Fruit fly (Drosophila melanogaster) whole organism, embryonic: Measurements from ENCODE around the gene CG9483.
A peak's percentile ranks its signal among the peaks of the same experiment; 100 is the strongest.

Experiments used
- Aef1 ChIP-seq: fragments of 200-800 bp; sonication (Bioruptor generic); IDR thresholded peaks from 3 replicates; pipeline ENCODE4 v1.3.6; 2022; ENCODE audit warnings: missing biosample characterization, missing genetic modification characterization
- Antp ChIP-seq: fragments of 200-800 bp; sonication (Bioruptor generic); optimal IDR thresholded peaks from 3 replicates; lab custom pipeline; 2016; ENCODE audit warnings: missing biosample characterization, missing genetic modification characterization
- C15 ChIP-seq: fragments of 200-800 bp; sonication (Bioruptor generic); IDR thresholded peaks from 3 replicates; pipeline ENCODE4 v1.3.6; 2022; ENCODE audit warnings: missing biosample characterization, missing genetic modification characterization
- CG10321 ChIP-seq: fragments of 200-800 bp; sonication (Bioruptor generic); IDR thresholded peaks from 2 replicates; pipeline ENCODE4 v1.3.6; 2022; ENCODE audit warnings: missing biosample characterization, missing genetic modification characterization
- CG11723 ChIP-seq: fragments of 200-800 bp; sonication (Bioruptor generic); optimal IDR thresholded peaks from 2 replicates; lab custom pipeline; 2017; ENCODE audit warnings: missing biosample characterization, mild to moderate bottlenecking, missing genetic modification characterization
- CG13775 ChIP-seq: fragments of 200-800 bp; sonication (Bioruptor generic); optimal IDR thresholded peaks from 3 replicates; lab custom pipeline; 2017; ENCODE audit warnings: missing biosample characterization, mild to moderate bottlenecking, missing genetic modification characterization
- CG30403 ChIP-seq: fragments of 200-800 bp; sonication (Bioruptor generic); optimal IDR thresholded peaks from 3 replicates; lab custom pipeline; 2016; ENCODE audit warnings: missing biosample characterization, missing genetic modification characterization
- CG6254 ChIP-seq: fragments of 200-800 bp; sonication (Bioruptor generic); optimal IDR thresholded peaks from 3 replicates; lab custom pipeline; 2017; ENCODE audit warnings: mild to moderate bottlenecking, missing biosample characterization, missing genetic modification reagents, missing genetic modification characterization
- CG6272 ChIP-seq: fragments of 200-800 bp; sonication (Bioruptor generic); IDR thresholded peaks from 2 replicates; pipeline ENCODE4 v1.3.6; 2022; ENCODE audit warnings: missing biosample characterization, missing genetic modification characterization
- CG6791 ChIP-seq: fragments of 200-800 bp; sonication (Bioruptor generic); IDR thresholded peaks from 3 replicates; pipeline ENCODE4 v1.3.6; 2022; ENCODE audit warnings: missing biosample characterization, missing genetic modification characterization; ENCODE audit not compliant: partially characterized antibody
- CG7357 ChIP-seq: fragments of 200-800 bp; sonication (Bioruptor generic); IDR thresholded peaks from 3 replicates; pipeline ENCODE4 v1.3.6; 2022; ENCODE audit warnings: missing biosample characterization, missing genetic modification characterization
- CoRest ChIP-seq: fragments of 200-800 bp; sonication (Bioruptor generic); optimal IDR thresholded peaks from 3 replicates; lab custom pipeline; 2018; ENCODE audit warnings: missing biosample characterization, mild to moderate bottlenecking, missing genetic modification characterization, moderate library complexity
- Deaf1 ChIP-seq: fragments of 200-800 bp; optimal IDR thresholded peaks from 3 replicates; lab custom pipeline; 2019; ENCODE audit warnings: missing biosample characterization, mild to moderate bottlenecking, missing genetic modification characterization, moderate library complexity
- Dek ChIP-seq: fragments of 200-800 bp; sonication (Bioruptor generic); optimal IDR thresholded peaks from 3 replicates; lab custom pipeline; 2019; ENCODE audit warnings: missing biosample characterization, mild to moderate bottlenecking, missing genetic modification characterization, moderate library complexity
- Fer3 ChIP-seq: fragments of 200-800 bp; sonication (Bioruptor generic); optimal IDR thresholded peaks from 2 replicates; lab custom pipeline; 2018; ENCODE audit warnings: missing biosample characterization, mild to moderate bottlenecking, missing genetic modification characterization, moderate library complexity
- MBD-R2 ChIP-seq: fragments of 200-800 bp; sonication (Bioruptor generic); IDR thresholded peaks from 2 replicates; pipeline ENCODE4 v1.3.6; 2022; ENCODE audit warnings: missing biosample characterization, missing genetic modification characterization
- Med ChIP-seq: fragments of 200-800 bp; sonication (Bioruptor generic); peaks from one replicate; lab custom pipeline; 2016; ENCODE audit warnings: missing biosample characterization, missing genetic modification characterization, mild to moderate bottlenecking, inconsistent platforms, moderate library complexity
- Nf-YB ChIP-seq: fragments of 200-800 bp; sonication (Bioruptor generic); optimal IDR thresholded peaks from 3 replicates; lab custom pipeline; 2019; ENCODE audit warnings: missing biosample characterization, mild to moderate bottlenecking, missing genetic modification characterization, moderate library complexity
- Nf-YC ChIP-seq: fragments of 200-800 bp; optimal IDR thresholded peaks from 3 replicates; lab custom pipeline; 2019; ENCODE audit warnings: missing biosample characterization, mild to moderate bottlenecking, missing genetic modification characterization, moderate library complexity
- Oaz ChIP-seq: fragments of 200-800 bp; sonication (Bioruptor generic); IDR thresholded peaks from 2 replicates; pipeline ENCODE4 v1.3.6; 2022; ENCODE audit warnings: missing biosample characterization, missing genetic modification characterization
- Rfx ChIP-seq: fragments of 200-800 bp; sonication (Bioruptor generic); IDR thresholded peaks from 2 replicates; pipeline ENCODE4 v1.3.6; 2022; ENCODE audit warnings: missing biosample characterization, missing genetic modification characterization
- Spps ChIP-seq: fragments of 200-800 bp; sonication (Bioruptor generic); optimal IDR thresholded peaks from 2 replicates; lab custom pipeline; 2018; ENCODE audit warnings: missing biosample characterization, mild to moderate bottlenecking, missing genetic modification characterization
- ara ChIP-seq: fragments of 200-800 bp; sonication (Bioruptor generic); IDR thresholded peaks from 2 replicates; pipeline ENCODE4 v1.3.6; 2022; ENCODE audit warnings: missing biosample characterization, missing genetic modification characterization
- disco-r ChIP-seq: fragments of 200-800 bp; sonication (Bioruptor generic); optimal IDR thresholded peaks from 2 replicates; lab custom pipeline; 2016; ENCODE audit warnings: missing biosample characterization, missing genetic modification characterization
- dm ChIP-seq: fragments of 200-800 bp; sonication (Bioruptor generic); optimal IDR thresholded peaks from 3 replicates; lab custom pipeline; 2016; ENCODE audit warnings: missing biosample characterization, missing genetic modification characterization
- dmrt99B ChIP-seq: fragments of 200-800 bp; sonication (Bioruptor generic); optimal IDR thresholded peaks from 2 replicates; lab custom pipeline; 2018; ENCODE audit warnings: missing biosample characterization, mild to moderate bottlenecking, missing genetic modification characterization, moderate library complexity
- fd3F ChIP-seq: fragments of 200-800 bp; sonication (Bioruptor generic); optimal IDR thresholded peaks from 2 replicates; lab custom pipeline; 2018; ENCODE audit warnings: missing biosample characterization, mild to moderate bottlenecking, missing genetic modification characterization, moderate library complexity
- ftz-f1 ChIP-seq: fragments of 200-800 bp; sonication (Bioruptor generic); optimal IDR thresholded peaks from 2 replicates; lab custom pipeline; 2016; ENCODE audit warnings: missing biosample characterization, missing genetic modification characterization
- gsb-n ChIP-seq: fragments of 200-800 bp; sonication (Bioruptor generic); optimal IDR thresholded peaks from 3 replicates; lab custom pipeline; 2018; ENCODE audit warnings: missing biosample characterization, mild to moderate bottlenecking, missing genetic modification characterization
- jigr1 ChIP-seq: fragments of 200-800 bp; sonication (Bioruptor generic); IDR thresholded peaks from 3 replicates; pipeline ENCODE4 v1.3.6; 2022; ENCODE audit warnings: missing biosample characterization, missing genetic modification characterization
- kni ChIP-seq: fragments of 200-800 bp; sonication (Bioruptor generic); optimal IDR thresholded peaks from 3 replicates; lab custom pipeline; 2017; ENCODE audit warnings: mild to moderate bottlenecking, missing biosample characterization, missing genetic modification reagents, missing genetic modification characterization
- knrl ChIP-seq: fragments of 200-800 bp; sonication (Bioruptor generic); IDR thresholded peaks from 3 replicates; pipeline ENCODE4 v1.3.6; 2022; ENCODE audit warnings: missing biosample characterization, missing genetic modification characterization; ENCODE audit not compliant: partially characterized antibody
- phol ChIP-seq: fragments of 200-800 bp; sonication (Bioruptor generic); optimal IDR thresholded peaks from 3 replicates; lab custom pipeline; 2018; ENCODE audit warnings: missing biosample characterization, mild to moderate bottlenecking, missing genetic modification characterization, moderate library complexity
- pita ChIP-seq: fragments of 200-800 bp; sonication (Bioruptor generic); optimal IDR thresholded peaks from 2 replicates; lab custom pipeline; 2017; ENCODE audit warnings: missing biosample characterization, mild to moderate bottlenecking, missing genetic modification characterization
- prd ChIP-seq, 3 experiments: fragments of >200 bp in 2 of 3; fragments of 200-800 bp in 1 of 3; sonication (Bioruptor generic) in 1 of 3; optimal IDR thresholded peaks in 2 of 3; IDR thresholded peaks in 1 of 3; 2 replicates in 2 of 3; 3 replicates in 1 of 3; pipeline versions ENCODE4 v1.3.6 to Lab custom; 2017 to 2022; ENCODE audit warnings: missing biosample characterization in 1 of 3, missing genetic modification characterization in 1 of 3
- pros ChIP-seq: fragments of 200-800 bp; sonication (Bioruptor generic); optimal IDR thresholded peaks from 3 replicates; lab custom pipeline; 2019; ENCODE audit warnings: missing biosample characterization, mild to moderate bottlenecking, missing genetic modification characterization, moderate library complexity
- row ChIP-seq: fragments of 200-800 bp; sonication (Bioruptor generic); IDR thresholded peaks from 3 replicates; pipeline ENCODE4 v1.3.6; 2022; ENCODE audit warnings: missing biosample characterization, missing genetic modification characterization
- sd ChIP-seq: fragments of 200-800 bp; sonication (Bioruptor generic); optimal IDR thresholded peaks from 3 replicates; lab custom pipeline; 2018; ENCODE audit warnings: missing biosample characterization, mild to moderate bottlenecking, missing genetic modification characterization, moderate library complexity
- tup ChIP-seq: fragments of 200-800 bp; sonication (Bioruptor generic); optimal IDR thresholded peaks from 2 replicates; lab custom pipeline; 2016; ENCODE audit warnings: missing biosample characterization, mild to moderate bottlenecking, missing genetic modification characterization, moderate library complexity
- usp ChIP-seq: fragments of >200 bp; optimal IDR thresholded peaks from 2 replicates; lab custom pipeline; 2017; ENCODE audit warnings: missing biosample characterization, missing genetic modification characterization
- wek ChIP-seq: fragments of 200-800 bp; sonication (Bioruptor generic); optimal IDR thresholded peaks from 3 replicates; lab custom pipeline; 2018; ENCODE audit warnings: missing biosample characterization, mild to moderate bottlenecking, missing genetic modification characterization, moderate library complexity
- zfh2 ChIP-seq: fragments of 200-800 bp; sonication (Bioruptor generic); optimal IDR thresholded peaks from 2 replicates; lab custom pipeline; 2016; ENCODE audit warnings: missing biosample characterization, missing genetic modification characterization

The CG9483 gene

dm6 chr2L:8842262-8842561 is 24.4 kb upstream of the CG9483 start (continued):
- TF ChIP-seq CG10321 (GFP tag; lab: Robert Waterston, UW) (no peak), row (GFP tag; lab: Robert Waterston, UW) (0 out of 3 replicates have a peak, but pooled peaks have one; percentile 14), wek (GFP tag; lab: Kevin White, UChicago) (no peak), dm (GFP tag; lab: Kevin White, UChicago) (no peak), jigr1 (GFP tag; lab: Robert Waterston, UW) (no peak), pita (GFP tag; lab: Kevin White, UChicago) (no peak), MBD-R2 (no peak), CG7357 (GFP tag; lab: Robert Waterston, UW) (no peak), Rfx (GFP tag; lab: Robert Waterston, UW) (no peak), ftz-f1 (GFP tag; lab: Kevin White, UChicago) (no peak), CG13775 (GFP tag; lab: Kevin White, UChicago) (no peak), C15 (GFP tag; lab: Robert Waterston, UW) (no peak), phol (tag; lab: Kevin White, UChicago) (peak; percentile 54), fd3F (GFP tag; lab: Kevin White, UChicago) (no peak), Dek (tag; lab: Kevin White, UChicago) (no peak), sd (tag; lab: Kevin White, UChicago) (no peak), tup (GFP tag; lab: Kevin White, UChicago) (no peak), disco-r (GFP tag; lab: Kevin White, UChicago) (no peak), Fer3 (tag; lab: Kevin White, UChicago) (no peak), Spps (tag; lab: Kevin White, UChicago) (no peak), CG6272 (no peak), Oaz (GFP tag; lab: Robert Waterston, UW) (no peak), knrl (GFP tag; lab: Robert Waterston, UW) (no peak), zfh2 (GFP tag; lab: Kevin White, UChicago) (no peak), CoRest (tag; lab: Kevin White, UChicago) (no peak)

- peak; percentile 59 for TF ChIP-seq pros (GFP tag; lab: Kevin White, UChicago)
- TF ChIP-seq Antp (GFP tag; lab: Kevin White, UChicago) = no peak
- TF ChIP-seq prd (optimal IDR thresholded peaks at IDR 0.05; lab: Kevin White, UChicago) = no peak
- 0 out of 3 replicates have a peak, but pooled peaks have one; percentile 15 for TF ChIP-seq prd (GFP tag; IDR thresholded peaks at IDR 0.05; lab: Robert Waterston, UW)
- peak; percentile 3 for TF ChIP-seq dmrt99B (tag; lab: Kevin White, UChicago)
- no peak for TF ChIP-seq Aef1 (GFP tag; lab: Robert Waterston, UW)
- peak; percentile 98 for TF ChIP-seq gsb-n (tag; lab: Kevin White, UChicago)
- TF ChIP-seq usp = no peak
- TF ChIP-seq CG30403 (GFP tag; lab: Kevin White, UChicago) = no peak
- TF ChIP-seq kni = peak; percentile 43
- no peak for TF ChIP-seq ara (GFP tag; lab: Robert Waterston, UW)
- no peak for TF ChIP-seq Rfx (GFP tag; lab: Robert Waterston, UW)
These were observed 23.0 kb upstream of the CG9483 start for dm6 chr2L:8843593-8843992.

dm6 chr2L:8844693-8845092 is 21.9 kb upstream of the CG9483 start:
- peak; percentile 63 for TF ChIP-seq Nf-YB (GFP tag; lab: Kevin White, UChicago)
- no peak for TF ChIP-seq CG11723 (GFP tag; lab: Kevin White, UChicago)
- peak; percentile 62 for TF ChIP-seq Nf-YC
- peak; percentile 20 for TF ChIP-seq gsb-n (tag; lab: Kevin White, UChicago)
- no peak for TF ChIP-seq CG6254 (GFP tag; lab: Kevin White, UChicago)
- no peak for TF ChIP-seq CG6791 (GFP tag; lab: Robert Waterston, UW)
- peak; percentile 56 for TF ChIP-seq Deaf1 (tag; lab: Kevin White, UChicago)
- peak; percentile 63 for TF ChIP-seq pros (GFP tag; lab: Kevin White, UChicago)
- TF ChIP-seq Med (GFP tag; lab: Kevin White, UChicago) = peak; percentile 16
